Fruit fly (Drosophila melanogaster) whole organism, pupa: ENCODE data around the gene Acp95EF.
A peak's percentile ranks its signal among the peaks of the same experiment; 100 is the strongest.

Source experiments
- CG14655 ChIP-seq: fragments of 200-800 bp; sonication (Bioruptor generic); optimal IDR thresholded peaks from 3 replicates; lab custom pipeline; 2017; ENCODE audit warnings: mild to moderate bottlenecking, missing biosample characterization, missing genetic modification reagents, missing genetic modification characterization
- CG8159 ChIP-seq: fragments of 200-800 bp; sonication (Bioruptor generic); optimal IDR thresholded peaks from 3 replicates; lab custom pipeline; 2018; ENCODE audit warnings: missing biosample characterization, mild to moderate bottlenecking, missing genetic modification characterization, moderate library complexity
- EcR ChIP-seq: fragments of 200-800 bp; sonication (Bioruptor generic); optimal IDR thresholded peaks from 3 replicates; lab custom pipeline; 2019; ENCODE audit warnings: missing biosample characterization, missing genetic modification characterization, mild to moderate bottlenecking, moderate library complexity, missing genetic modification reagents
- rn ChIP-seq: fragments of 200-800 bp; sonication (Bioruptor generic); IDR thresholded peaks from 2 replicates; pipeline ENCODE4 v1.3.6; 2022; ENCODE audit warnings: missing biosample characterization, missing genetic modification characterization

- TF ChIP-seq CG14655 (GFP tag; lab: Kevin White, UChicago) (no peak), rn (no peak), CG8159 (tag; lab: Kevin White, UChicago) (peak; percentile 16), EcR (GFP tag; lab: Kevin White, UChicago) (peak; percentile 39)
Measured at dm6 chr3R:24271071-24271470, 42.3 kb downstream of the Acp95EF start, which contains the start of gene jar.
